Worm (Caenorhabditis elegans) whole organism, L3 larva: Measurements from ENCODE around the gene clec-202.

Experiments
- aly-2 ChIP-seq: fragments of 150-350 bp; optimal IDR thresholded peaks from 2 replicates; lab custom pipeline; 2014; ENCODE audit warnings: missing biosample characterization, missing genetic modification characterization
- ama-1 ChIP-seq: fragments of 150-350 bp; optimal IDR thresholded peaks from 2 replicates; lab custom pipeline; 2018
- ceh-16 ChIP-seq: sonication (generic microtip); optimal IDR thresholded peaks from 2 replicates; lab custom pipeline; 2017; ENCODE audit warnings: missing biosample characterization, missing genetic modification characterization
- ceh-28 ChIP-seq: fragments of 150-350 bp; optimal IDR thresholded peaks from 2 replicates; lab custom pipeline; 2014; ENCODE audit warnings: missing biosample characterization, missing genetic modification reagents, missing genetic modification characterization
- ceh-82 ChIP-seq: fragments of 150-350 bp; optimal IDR thresholded peaks from 2 replicates; lab custom pipeline; 2014; ENCODE audit warnings: missing biosample characterization, missing genetic modification characterization
- ceh-9 ChIP-seq: sonication (generic microtip); optimal IDR thresholded peaks from 2 replicates; lab custom pipeline; 2018; ENCODE audit warnings: missing biosample characterization, missing genetic modification characterization
- egl-27 ChIP-seq: sonication (generic microtip); optimal IDR thresholded peaks from 4 replicates; lab custom pipeline; 2017; ENCODE audit warnings: missing biosample characterization, missing genetic modification reagents, missing genetic modification characterization
- egl-5 ChIP-seq: fragments of 150-350 bp; optimal IDR thresholded peaks from 2 replicates; lab custom pipeline; 2017; ENCODE audit warnings: missing biosample characterization, missing genetic modification reagents, missing genetic modification characterization, inconsistent platforms
- elt-1 ChIP-seq: fragments of 150-350 bp; optimal IDR thresholded peaks from 2 replicates; lab custom pipeline; 2014; ENCODE audit warnings: missing biosample characterization, missing genetic modification characterization
- elt-2 ChIP-seq: sonication (generic microtip); optimal IDR thresholded peaks from 2 replicates; lab custom pipeline; 2016; ENCODE audit warnings: missing genetic modification reagents, mild to moderate bottlenecking, missing genetic modification characterization, missing compliant biosample characterization
- fkh-10 ChIP-seq: sonication (generic microtip); optimal IDR thresholded peaks from 2 replicates; lab custom pipeline; 2017; ENCODE audit warnings: missing biosample characterization, missing genetic modification reagents, missing genetic modification characterization
- fkh-2 ChIP-seq: fragments of 150-350 bp; optimal IDR thresholded peaks from 2 replicates; lab custom pipeline; 2014; ENCODE audit warnings: missing biosample characterization, missing genetic modification reagents, missing genetic modification characterization
- fos-1 ChIP-seq: fragments of 150-350 bp; optimal IDR thresholded peaks from 2 replicates; lab custom pipeline; 2014; ENCODE audit warnings: missing biosample characterization, missing genetic modification characterization
- hmg-11 ChIP-seq: sonication (generic microtip); optimal IDR thresholded peaks from 2 replicates; lab custom pipeline; 2016; ENCODE audit warnings: missing genetic modification characterization, missing compliant biosample characterization
- jun-1 ChIP-seq: fragments of 150-350 bp; optimal IDR thresholded peaks from 2 replicates; lab custom pipeline; 2014; ENCODE audit warnings: missing biosample characterization, missing genetic modification reagents, missing genetic modification characterization
- lin-15B ChIP-seq: fragments of 150-350 bp; optimal IDR thresholded peaks from 2 replicates; lab custom pipeline; 2014; ENCODE audit warnings: missing biosample characterization, missing genetic modification characterization
- lsy-12 ChIP-seq: sonication (generic microtip); optimal IDR thresholded peaks from 2 replicates; lab custom pipeline; 2016; ENCODE audit warnings: mild to moderate bottlenecking, missing genetic modification characterization, missing compliant biosample characterization
- mml-1 ChIP-seq: fragments of 150-350 bp; sonication (generic microtip); optimal IDR thresholded peaks from 3 replicates; lab custom pipeline; 2014; ENCODE audit warnings: missing biosample characterization, missing genetic modification characterization
- nfya-1 ChIP-seq: sonication (generic microtip); optimal IDR thresholded peaks from 2 replicates; lab custom pipeline; 2017; ENCODE audit warnings: missing genetic modification characterization, mild to moderate bottlenecking, missing compliant biosample characterization, antibody characterized with exemption, moderate library complexity; ENCODE audit not compliant: insufficient read depth
- nhr-11 ChIP-seq: fragments of 150-350 bp; optimal IDR thresholded peaks from 2 replicates; lab custom pipeline; 2014; ENCODE audit warnings: missing biosample characterization, missing genetic modification characterization
- nhr-23 ChIP-seq: fragments of 150-350 bp; optimal IDR thresholded peaks from 2 replicates; lab custom pipeline; 2014; ENCODE audit warnings: missing biosample characterization, missing genetic modification reagents, missing genetic modification characterization
- nhr-28 ChIP-seq: fragments of 150-350 bp; optimal IDR thresholded peaks from 2 replicates; lab custom pipeline; 2014; ENCODE audit warnings: missing biosample characterization, missing genetic modification characterization
- nhr-43 ChIP-seq: sonication (generic microtip); optimal IDR thresholded peaks from 2 replicates; lab custom pipeline; 2016; ENCODE audit warnings: mild to moderate bottlenecking, missing genetic modification characterization, missing compliant biosample characterization; ENCODE audit not compliant: poor library complexity, severe bottlenecking
- nhr-67 ChIP-seq: fragments of 150-350 bp; optimal IDR thresholded peaks from 2 replicates; lab custom pipeline; 2014; ENCODE audit warnings: missing biosample characterization, missing genetic modification characterization
- nhr-76 ChIP-seq: fragments of 150-350 bp; sonication (generic microtip); optimal IDR thresholded peaks from 5 replicates; lab custom pipeline; 2014; ENCODE audit warnings: missing biosample characterization, missing genetic modification characterization
- nhr-77 ChIP-seq: fragments of 150-350 bp; optimal IDR thresholded peaks from 2 replicates; lab custom pipeline; 2014; ENCODE audit warnings: missing biosample characterization, missing genetic modification characterization
- pha-4 ChIP-seq: fragments of 150-350 bp; optimal IDR thresholded peaks from 2 replicates; lab custom pipeline; 2014; ENCODE audit warnings: missing biosample characterization, missing genetic modification reagents, missing genetic modification characterization
- pqm-1 ChIP-seq: fragments of 150-350 bp; optimal IDR thresholded peaks from 2 replicates; lab custom pipeline; 2017; ENCODE audit warnings: missing biosample characterization, missing genetic modification characterization, inconsistent platforms
- sea-2 ChIP-seq: fragments of 150-350 bp; sonication (generic microtip); optimal IDR thresholded peaks from 4 replicates; lab custom pipeline; 2014; ENCODE audit warnings: missing biosample characterization, missing genetic modification reagents, missing genetic modification characterization
- skn-1 ChIP-seq: fragments of 150-350 bp; optimal IDR thresholded peaks from 2 replicates; lab custom pipeline; 2014; ENCODE audit warnings: missing biosample characterization, missing genetic modification characterization
- unc-62 ChIP-seq: fragments of 150-350 bp; sonication (generic microtip); optimal IDR thresholded peaks from 4 replicates; lab custom pipeline; 2014; ENCODE audit warnings: missing biosample characterization, missing genetic modification reagents, missing genetic modification characterization
- zag-1 ChIP-seq: fragments of 150-350 bp; optimal IDR thresholded peaks from 2 replicates; lab custom pipeline; 2014; ENCODE audit warnings: missing biosample characterization, missing genetic modification characterization
- ztf-11 ChIP-seq: fragments of 150-350 bp; optimal IDR thresholded peaks from 2 replicates; lab custom pipeline; 2014; ENCODE audit warnings: missing biosample characterization, missing genetic modification characterization
- ztf-4 ChIP-seq: fragments of 150-350 bp; optimal IDR thresholded peaks from 2 replicates; lab custom pipeline; 2014; ENCODE audit warnings: missing biosample characterization, missing genetic modification characterization

clec-202 gene

ce11 chrIV:17335031-17335430 lies 26.2 kb upstream of the clec-202 start, which contains the start of gene C49C3.8:
Gene C49C3.8, plus strand, starts transcription at chrIV:17335203.
- TF ChIP-seq egl-5 (tag; lab: Kevin White, UChicago), result peak; percentile 14
- TF ChIP-seq pha-4 (tag; lab: Kevin White, UChicago), result peak; percentile 26
- no peak for TF ChIP-seq nhr-77 (tag; lab: Kevin White, UChicago)
- peak; percentile 24 for TF ChIP-seq nfya-1 (tag; lab: Kevin White, UChicago)

- TF ChIP-seq nhr-77 (tag; lab: Kevin White, UChicago) (no peak), pha-4 (tag; lab: Kevin White, UChicago) (peak; percentile 65), elt-2 (peak; percentile 94), jun-1 (tag; lab: Kevin White, UChicago) (peak; percentile 80), pqm-1 (peak; percentile 88), ama-1 (lab: Kevin White, UChicago) (no peak)
Observed at ce11 chrIV:17338920-17339510, 22.2 kb upstream of the clec-202 start, which contains the start of gene C49C3.10. Gene C49C3.10, minus strand, starts transcription at chrIV:17338970.

- TF ChIP-seq pqm-1, result no peak
- TF ChIP-seq pha-4 (tag; lab: Kevin White, UChicago), result no peak
- TF ChIP-seq fos-1 (tag; lab: Kevin White, UChicago), result no peak
- TF ChIP-seq fkh-2 (tag; lab: Kevin White, UChicago), result no peak
- no peak for TF ChIP-seq ceh-9
- TF ChIP-seq nhr-76 (tag; lab: Kevin White, UChicago), result no peak
- no peak for TF ChIP-seq sea-2
- TF ChIP-seq ztf-11 (tag; lab: Kevin White, UChicago), result no peak
- TF ChIP-seq ceh-28, result no peak
- TF ChIP-seq mml-1 (tag; lab: Kevin White, UChicago), result no peak
- TF ChIP-seq nhr-23 (tag; lab: Kevin White, UChicago), result no peak
- TF ChIP-seq skn-1 (tag; lab: Kevin White, UChicago), result no peak
- no peak for TF ChIP-seq jun-1 (tag; lab: Kevin White, UChicago)
- no peak for TF ChIP-seq aly-2 (tag; lab: Kevin White, UChicago)
- TF ChIP-seq fkh-10 (GFP tag; lab: Kevin White, UChicago), result no peak
- TF ChIP-seq nhr-11 (tag; lab: Kevin White, UChicago), result no peak
- TF ChIP-seq ceh-16, result no peak
Observed at ce11 chrIV:17341033-17341432, 20.2 kb upstream of the clec-202 start.

DNA sequence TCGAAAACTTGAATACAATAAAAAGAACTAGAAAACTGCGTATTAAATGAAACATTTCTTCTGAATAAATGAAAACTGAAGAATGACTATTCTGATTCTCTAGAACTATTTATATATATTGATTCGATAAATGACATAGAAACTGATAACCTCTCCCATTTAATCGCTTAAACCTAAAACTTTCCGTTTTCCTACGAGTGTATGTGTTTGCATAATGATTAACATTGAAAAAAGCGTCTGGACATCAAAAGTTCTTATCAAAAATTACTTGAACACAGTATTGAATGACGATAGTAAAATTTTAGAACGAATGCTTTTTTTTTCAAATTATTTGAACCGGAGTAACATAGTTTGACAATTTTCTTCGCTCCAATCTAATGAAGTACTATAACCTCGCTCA lies 19.1 kb upstream of the clec-202 start, which contains the start of gene C49C3.9:
Gene C49C3.9, minus strand, starts transcription at position 136 of the 400 bp plus-strand sequence.
- TF ChIP-seq pqm-1, result peak; percentile 85
- no peak for TF ChIP-seq zag-1
- no peak for TF ChIP-seq nhr-67 (tag; lab: Kevin White, UChicago)
- peak; percentile 92 for TF ChIP-seq elt-2
- TF ChIP-seq nhr-43 (tag; lab: Kevin White, UChicago), result no peak
- TF ChIP-seq egl-5 (tag; lab: Kevin White, UChicago), result no peak

ce11 chrIV:17342667-17343066 lies 18.6 kb upstream of the clec-202 start, which contains the start of gene C49C3.21:
Gene C49C3.21, plus strand, starts transcription at chrIV:17342967.
- TF ChIP-seq egl-27 (tag; lab: Kevin White, UChicago), result no peak
- no peak for TF ChIP-seq sea-2
- TF ChIP-seq unc-62 (GFP tag; lab: Kevin White, UChicago), result no peak
- TF ChIP-seq lsy-12 (tag; lab: Kevin White, UChicago), result no peak
- TF ChIP-seq nhr-28 (tag; lab: Kevin White, UChicago), result no peak
- no peak for TF ChIP-seq zag-1
- no peak for TF ChIP-seq jun-1 (tag; lab: Kevin White, UChicago)
- no peak for TF ChIP-seq nhr-23 (tag; lab: Kevin White, UChicago)
- no peak for TF ChIP-seq elt-1 (tag; lab: Kevin White, UChicago)
- no peak for TF ChIP-seq nhr-67 (tag; lab: Kevin White, UChicago)
- no peak for TF ChIP-seq ztf-4 (tag; lab: Kevin White, UChicago)
- no peak for TF ChIP-seq lin-15B (tag; lab: Kevin White, UChicago)
- TF ChIP-seq ceh-82 (tag; lab: Kevin White, UChicago), result no peak
- TF ChIP-seq fkh-2 (tag; lab: Kevin White, UChicago), result no peak
- TF ChIP-seq hmg-11, result no peak
